In the genomic region with DNA sequence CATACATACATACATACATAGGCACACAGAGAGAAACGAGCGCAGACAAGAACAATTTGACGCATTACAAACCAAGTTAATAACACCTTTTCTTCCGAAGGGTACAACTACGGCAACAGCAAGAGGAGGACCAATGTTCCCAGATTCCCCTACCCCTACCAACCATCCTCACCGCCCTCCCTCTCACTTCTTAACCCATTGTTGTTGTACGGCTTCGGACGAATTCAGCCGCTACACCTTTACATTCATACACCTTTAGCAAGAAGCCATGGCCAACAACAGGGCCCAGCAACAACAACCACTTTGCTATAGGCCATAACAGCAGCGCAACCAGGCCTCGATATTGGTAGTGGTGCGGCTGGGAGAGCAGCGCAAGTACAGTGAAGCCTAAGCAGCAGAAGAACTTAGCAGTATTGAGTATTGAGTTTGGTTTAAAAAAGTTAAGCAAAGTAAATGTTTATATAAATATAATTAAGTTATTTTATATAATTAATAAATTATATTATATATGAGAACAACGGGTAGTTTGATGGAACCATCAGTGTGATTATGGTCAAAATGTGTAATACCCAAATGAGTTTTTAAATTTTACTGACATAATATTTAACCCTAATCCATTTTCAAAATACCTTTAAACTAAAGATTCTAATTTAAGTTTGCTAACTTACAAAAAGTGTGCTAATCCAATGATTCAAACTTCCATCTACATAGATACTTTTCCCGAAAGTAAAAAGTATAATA, we compare ENCODE assay signal across 1 fruit fly cellular context.
TF ChIP-seq lines count a peak whose summit lies in the region.

No protein-coding gene starts in this region.

TF ChIP-seq in whole organism, embryonic, 481 proteins besides CTCF, POLR2A, EP300 and RAD21 (continued from another document and continues in another):
- no peak for TF ChIP-seq CG12942 (GFP tag; optimal IDR thresholded peaks at IDR 0.05; lab: Kevin White, UChicago)
- TF ChIP-seq jumu (GFP tag; optimal IDR thresholded peaks at IDR 0.05; lab: Kevin White, UChicago) = peak; percentile 20
- TF ChIP-seq tin (GFP tag; optimal IDR thresholded peaks at IDR 0.05; lab: Kevin White, UChicago) = no peak
- TF ChIP-seq hkb (optimal IDR thresholded peaks at IDR 0.05; lab: Kevin White, UChicago) = no peak
- TF ChIP-seq hkb (GFP tag; IDR thresholded peaks at IDR 0.05; lab: Robert Waterston, UW) = no peak
- peak; percentile 44 for TF ChIP-seq lab (GFP tag; optimal IDR thresholded peaks at IDR 0.05; lab: Kevin White, UChicago)
- TF ChIP-seq CG31441 (GFP tag; IDR thresholded peaks at IDR 0.05; lab: Robert Waterston, UW) = peak; percentile 23; the same call in 1 of the 2 replicates
- no peak for TF ChIP-seq CG17568 (GFP tag; optimal IDR thresholded peaks at IDR 0.05; lab: Kevin White, UChicago)
- TF ChIP-seq CG3065 (GFP tag; optimal IDR thresholded peaks at IDR 0.05; lab: Kevin White, UChicago) = no peak
- TF ChIP-seq ken (GFP tag; IDR thresholded peaks at IDR 0.05; lab: Robert Waterston, UW) = 0 out of 3 replicates have a peak, but pooled peaks have one; percentile 34
- no peak for TF ChIP-seq zfh2 (GFP tag; optimal IDR thresholded peaks at IDR 0.05; lab: Kevin White, UChicago)
- peak; percentile 11 for TF ChIP-seq PHDP (tag; optimal IDR thresholded peaks at IDR 0.05; lab: Kevin White, UChicago)
- no peak for TF ChIP-seq dati (GFP tag; IDR thresholded peaks at IDR 0.05; lab: Robert Waterston, UW)
- TF ChIP-seq vnd (GFP tag; IDR thresholded peaks at IDR 0.05; lab: Robert Waterston, UW; ENCODE audit: partially characterized antibody) = no peak
- TF ChIP-seq CG17912 (GFP tag; optimal IDR thresholded peaks at IDR 0.05; lab: Kevin White, UChicago) = no peak
- TF ChIP-seq CG12299 (tag; optimal IDR thresholded peaks at IDR 0.05; lab: Kevin White, UChicago) = no peak
- peak; percentile 27 for TF ChIP-seq dmrt99B (tag; optimal IDR thresholded peaks at IDR 0.05; lab: Kevin White, UChicago)
- TF ChIP-seq gsb-n (tag; optimal IDR thresholded peaks at IDR 0.05; lab: Kevin White, UChicago) = no peak
- TF ChIP-seq CG7745 (tag; optimal IDR thresholded peaks at IDR 0.05; lab: Kevin White, UChicago) = no peak
- TF ChIP-seq CG9817 (tag; optimal IDR thresholded peaks at IDR 0.05; lab: Kevin White, UChicago) = peak; percentile 48
- TF ChIP-seq Asciz (GFP tag; optimal IDR thresholded peaks at IDR 0.05; lab: Kevin White, UChicago) = no peak
- no peak for TF ChIP-seq CG6765 (GFP tag; optimal IDR thresholded peaks at IDR 0.05; lab: Kevin White, UChicago)
- TF ChIP-seq schlank (tag; optimal IDR thresholded peaks at IDR 0.05; lab: Kevin White, UChicago) = no peak
- no peak for TF ChIP-seq stc (GFP tag; IDR thresholded peaks at IDR 0.05; lab: Robert Waterston, UW)
- TF ChIP-seq CG12744 (GFP tag; optimal IDR thresholded peaks at IDR 0.05; lab: Kevin White, UChicago) = no peak
- TF ChIP-seq pita (GFP tag; optimal IDR thresholded peaks at IDR 0.05; lab: Kevin White, UChicago) = no peak
- no peak for TF ChIP-seq salm (tag; optimal IDR thresholded peaks at IDR 0.05; lab: Kevin White, UChicago)
- TF ChIP-seq lbe (GFP tag; optimal IDR thresholded peaks at IDR 0.05; lab: Kevin White, UChicago) = peak; percentile 31
- TF ChIP-seq CG15696 (tag; optimal IDR thresholded peaks at IDR 0.05; lab: Kevin White, UChicago) = peak; percentile 2
- no peak for TF ChIP-seq gsb (GFP tag; IDR thresholded peaks at IDR 0.05; lab: Robert Waterston, UW)
- TF ChIP-seq CG6272 (GFP tag; IDR thresholded peaks at IDR 0.05; lab: Robert Waterston, UW) = no peak
- no peak for TF ChIP-seq exex (tag; optimal IDR thresholded peaks at IDR 0.05; lab: Kevin White, UChicago)
- TF ChIP-seq chinmo (GFP tag; IDR thresholded peaks at IDR 0.05; lab: Robert Waterston, UW; ENCODE audit: partially characterized antibody) = peak; percentile 83; the same call in 2 of the 4 replicates
- no peak for TF ChIP-seq CG6813 (GFP tag; optimal IDR thresholded peaks at IDR 0.05; lab: Kevin White, UChicago)
- peak; percentile 2 for TF ChIP-seq lilli (GFP tag; optimal IDR thresholded peaks at IDR 0.05; lab: Kevin White, UChicago)
- no peak for TF ChIP-seq inv (GFP tag; IDR thresholded peaks at IDR 0.05; lab: Robert Waterston, UW; ENCODE audit: partially characterized antibody)
- TF ChIP-seq CG4617 (GFP tag; optimal IDR thresholded peaks at IDR 0.05; lab: Kevin White, UChicago; ENCODE audit: borderline replicate concordance) = no peak
- peak; percentile 86 for TF ChIP-seq Med (GFP tag; lab: Kevin White, UChicago)
- TF ChIP-seq Jarid2 (GFP tag; optimal IDR thresholded peaks at IDR 0.05; lab: Kevin White, UChicago) = no peak
- peak; percentile 0 for TF ChIP-seq CG17385 (GFP tag; optimal IDR thresholded peaks at IDR 0.05; lab: Kevin White, UChicago)
- TF ChIP-seq MESR4 (GFP tag; optimal IDR thresholded peaks at IDR 0.05; lab: Kevin White, UChicago) = no peak
- no peak for TF ChIP-seq CG10462 (GFP tag; optimal IDR thresholded peaks at IDR 0.05; lab: Kevin White, UChicago)
- no peak for TF ChIP-seq CG2116 (GFP tag; optimal IDR thresholded peaks at IDR 0.05; lab: Kevin White, UChicago)
- TF ChIP-seq ato (GFP tag; IDR thresholded peaks at IDR 0.05; lab: Robert Waterston, UW; ENCODE audit: partially characterized antibody) = no peak
- peak; percentile 97 for TF ChIP-seq CG4360 (GFP tag; IDR thresholded peaks at IDR 0.05; lab: Robert Waterston, UW)
- no peak for TF ChIP-seq Dfd (GFP tag; optimal IDR thresholded peaks at IDR 0.05; lab: Kevin White, UChicago)
- peak; percentile 39 for TF ChIP-seq CG7839 (tag; optimal IDR thresholded peaks at IDR 0.05; lab: Kevin White, UChicago)
- TF ChIP-seq phol (tag; optimal IDR thresholded peaks at IDR 0.05; lab: Kevin White, UChicago) = no peak
- TF ChIP-seq CG4328 (GFP tag; optimal IDR thresholded peaks at IDR 0.05; lab: Kevin White, UChicago) = no peak
- 0 out of 3 replicates have a peak, but pooled peaks have one; percentile 5 for TF ChIP-seq gce (GFP tag; IDR thresholded peaks at IDR 0.05; lab: Robert Waterston, UW)
- peak; percentile 37 for TF ChIP-seq az2 (GFP tag; optimal IDR thresholded peaks at IDR 0.05; lab: Kevin White, UChicago)
- TF ChIP-seq Bteb2 (GFP tag; optimal IDR thresholded peaks at IDR 0.05; lab: Kevin White, UChicago) = no peak
- TF ChIP-seq amos (GFP tag; IDR thresholded peaks at IDR 0.05; lab: Robert Waterston, UW; ENCODE audit: partially characterized antibody) = no peak
- TF ChIP-seq CG3995 (GFP tag; optimal IDR thresholded peaks at IDR 0.05; lab: Kevin White, UChicago) = no peak
- no peak for TF ChIP-seq CG32767 (GFP tag; IDR thresholded peaks at IDR 0.05; lab: Robert Waterston, UW)
- no peak; the same call in 2 of the 3 replicates for TF ChIP-seq CG34422 (GFP tag; IDR thresholded peaks at IDR 0.05; lab: Robert Waterston, UW)
- TF ChIP-seq unc-4 (GFP tag; IDR thresholded peaks at IDR 0.05; lab: Robert Waterston, UW; ENCODE audit: partially characterized antibody) = no peak
- peak; percentile 41 for TF ChIP-seq ftz-f1 (GFP tag; optimal IDR thresholded peaks at IDR 0.05; lab: Kevin White, UChicago)
- peak; percentile 83 for TF ChIP-seq cg (GFP tag; optimal IDR thresholded peaks at IDR 0.05; lab: Kevin White, UChicago)
- TF ChIP-seq Doc3 (GFP tag; IDR thresholded peaks at IDR 0.05; lab: Robert Waterston, UW; ENCODE audit: partially characterized antibody) = no peak
- peak; percentile 66; the same call in 2 of the 3 replicates for TF ChIP-seq dysf (GFP tag; IDR thresholded peaks at IDR 0.05; lab: Robert Waterston, UW)
- no peak for TF ChIP-seq CG17612 (GFP tag; IDR thresholded peaks at IDR 0.05; lab: Robert Waterston, UW)
- TF ChIP-seq bcd (GFP tag; optimal IDR thresholded peaks at IDR 0.05; lab: Kevin White, UChicago) = peak; percentile 5
- TF ChIP-seq tap (tag; optimal IDR thresholded peaks at IDR 0.05; lab: Kevin White, UChicago) = no peak
- TF ChIP-seq Chrac-16 (GFP tag; optimal IDR thresholded peaks at IDR 0.05; lab: Kevin White, UChicago) = peak; percentile 11
- no peak for TF ChIP-seq Hr78 (GFP tag; optimal IDR thresholded peaks at IDR 0.05; lab: Kevin White, UChicago)
- no peak for TF ChIP-seq CG31365 (tag; optimal IDR thresholded peaks at IDR 0.05; lab: Kevin White, UChicago)
- no peak; the same call in 1 of the 2 replicates for TF ChIP-seq esg (GFP tag; conservative IDR thresholded peaks at IDR 0.05; lab: Robert Waterston, UW)
- TF ChIP-seq CG1233 (GFP tag; optimal IDR thresholded peaks at IDR 0.05; lab: Kevin White, UChicago) = no peak
- peak; percentile 41 for TF ChIP-seq CG9215 (GFP tag; IDR thresholded peaks at IDR 0.05; lab: Robert Waterston, UW)
- no peak for TF ChIP-seq zen2 (GFP tag; IDR thresholded peaks at IDR 0.05; lab: Robert Waterston, UW; ENCODE audit: partially characterized antibody)
- TF ChIP-seq Lpt (GFP tag; optimal IDR thresholded peaks at IDR 0.05; lab: Kevin White, UChicago) = no peak
- TF ChIP-seq h (optimal IDR thresholded peaks at IDR 0.05; lab: Kevin White, UChicago) = no peak
- TF ChIP-seq pan (optimal IDR thresholded peaks at IDR 0.05; lab: Kevin White, UChicago) = no peak
- TF ChIP-seq pan (GFP tag; optimal IDR thresholded peaks at IDR 0.05 in 1 of 2, IDR thresholded peaks at IDR 0.05 in 1 of 2) = peak in 1 of 2 experiments; percentile 78
- TF ChIP-seq mld (GFP tag; IDR thresholded peaks at IDR 0.05; lab: Robert Waterston, UW; ENCODE audit: partially characterized antibody) = no peak
- TF ChIP-seq odd (GFP tag; optimal IDR thresholded peaks at IDR 0.05; lab: Kevin White, UChicago) = no peak
- TF ChIP-seq Drgx (GFP tag; IDR thresholded peaks at IDR 0.05; lab: Robert Waterston, UW) = peak; percentile 60; the same call in 1 of the 2 replicates
- TF ChIP-seq CG31224 (GFP tag; IDR thresholded peaks at IDR 0.05; lab: Robert Waterston, UW) = peak; percentile 57
- TF ChIP-seq CG2678 (tag; optimal IDR thresholded peaks at IDR 0.05; lab: Kevin White, UChicago) = peak; percentile 47
- 0 out of 3 replicates have a peak, but pooled peaks have one; percentile 42 for TF ChIP-seq zfh1 (GFP tag; IDR thresholded peaks at IDR 0.05; lab: Robert Waterston, UW)
- TF ChIP-seq Hsf (GFP tag; optimal IDR thresholded peaks at IDR 0.05; lab: Kevin White, UChicago) = no peak
- peak; percentile 16 for TF ChIP-seq Xbp1 (GFP tag; optimal IDR thresholded peaks at IDR 0.05; lab: Kevin White, UChicago)
- peak; percentile 38 for TF ChIP-seq CG7987 (GFP tag; optimal IDR thresholded peaks at IDR 0.05; lab: Kevin White, UChicago)
- peak; percentile 66 for TF ChIP-seq NFAT (GFP tag; IDR thresholded peaks at IDR 0.05; lab: Robert Waterston, UW)
- TF ChIP-seq CG8290 (GFP tag; optimal IDR thresholded peaks at IDR 0.05; lab: Kevin White, UChicago) = no peak
- peak in 1 of 2 experiments; percentile 58 for TF ChIP-seq CG8290 (tag; optimal IDR thresholded peaks at IDR 0.05; lab: Kevin White, UChicago)
- TF ChIP-seq CG8478 (optimal IDR thresholded peaks at IDR 0.05; lab: Kevin White, UChicago) = peak; percentile 81
- TF ChIP-seq ara (GFP tag; IDR thresholded peaks at IDR 0.05; lab: Robert Waterston, UW) = 0 out of 2 replicates have a peak, but pooled peaks have one; percentile 4
- no peak for TF ChIP-seq wor (GFP tag; IDR thresholded peaks at IDR 0.05; lab: Robert Waterston, UW)
- no peak for TF ChIP-seq CoRest (tag; optimal IDR thresholded peaks at IDR 0.05; lab: Kevin White, UChicago)
- no peak for TF ChIP-seq sc (optimal IDR thresholded peaks at IDR 0.05; lab: Kevin White, UChicago)
- no peak for TF ChIP-seq sc (GFP tag; optimal IDR thresholded peaks at IDR 0.05; lab: Kevin White, UChicago)
- TF ChIP-seq CG17186 (GFP tag; optimal IDR thresholded peaks at IDR 0.05; lab: Kevin White, UChicago) = no peak
- TF ChIP-seq en (GFP tag; optimal IDR thresholded peaks at IDR 0.05; lab: Kevin White, UChicago) = no peak
- TF ChIP-seq CG3163 (GFP tag; optimal IDR thresholded peaks at IDR 0.05; lab: Kevin White, UChicago) = no peak
- peak; percentile 76 for TF ChIP-seq CG32532 (GFP tag; IDR thresholded peaks at IDR 0.05; lab: Robert Waterston, UW)
- no peak for TF ChIP-seq emc (GFP tag; optimal IDR thresholded peaks at IDR 0.05; lab: Kevin White, UChicago)
- TF ChIP-seq CG30403 (GFP tag; optimal IDR thresholded peaks at IDR 0.05; lab: Kevin White, UChicago) = no peak
- TF ChIP-seq CG7556 (GFP tag; optimal IDR thresholded peaks at IDR 0.05; lab: Kevin White, UChicago) = peak; percentile 49
- TF ChIP-seq cas (GFP tag; IDR thresholded peaks at IDR 0.05; lab: Robert Waterston, UW) = no peak
- peak; percentile 34 for TF ChIP-seq onecut (GFP tag; IDR thresholded peaks at IDR 0.05; lab: Robert Waterston, UW)
- peak; percentile 2 for TF ChIP-seq dmrt11E (tag; optimal IDR thresholded peaks at IDR 0.05; lab: Kevin White, UChicago)
- no peak for TF ChIP-seq trh (GFP tag; optimal IDR thresholded peaks at IDR 0.05; lab: Kevin White, UChicago)
- TF ChIP-seq abd-A (tag; optimal IDR thresholded peaks at IDR 0.05; lab: Kevin White, UChicago) = no peak
- peak; percentile 2 for TF ChIP-seq oc (tag; optimal IDR thresholded peaks at IDR 0.05; lab: Kevin White, UChicago)
- no peak for TF ChIP-seq CG30020 (tag; optimal IDR thresholded peaks at IDR 0.05; lab: Kevin White, UChicago)
- no peak for TF ChIP-seq scrt (GFP tag; optimal IDR thresholded peaks at IDR 0.05; lab: Kevin White, UChicago)
- peak; percentile 30; the same call in 1 of the 2 replicates for TF ChIP-seq Taf1 (GFP tag; IDR thresholded peaks at IDR 0.05; lab: Robert Waterston, UW)
- peak; percentile 15 for TF ChIP-seq Dek (tag; optimal IDR thresholded peaks at IDR 0.05; lab: Kevin White, UChicago)
- no peak for TF ChIP-seq CG15011 (GFP tag; optimal IDR thresholded peaks at IDR 0.05; lab: Kevin White, UChicago)
- no peak for TF ChIP-seq Elba2 (GFP tag; optimal IDR thresholded peaks at IDR 0.05; lab: Kevin White, UChicago)
- peak; percentile 55 for TF ChIP-seq Sox100B (GFP tag; optimal IDR thresholded peaks at IDR 0.05; lab: Kevin White, UChicago)
- peak in 1 of 2 experiments; percentile 41 for TF ChIP-seq tll (GFP tag; optimal IDR thresholded peaks at IDR 0.05; lab: Kevin White, UChicago)
- TF ChIP-seq Spps (tag; optimal IDR thresholded peaks at IDR 0.05; lab: Kevin White, UChicago) = no peak
- no peak for TF ChIP-seq Myb (GFP tag; optimal IDR thresholded peaks at IDR 0.05; lab: Kevin White, UChicago)
- no peak for TF ChIP-seq CG10274 (GFP tag; optimal IDR thresholded peaks at IDR 0.05; lab: Kevin White, UChicago)
- no peak for TF ChIP-seq cwo (GFP tag; optimal IDR thresholded peaks at IDR 0.05; lab: Kevin White, UChicago)
- peak; percentile 79 for TF ChIP-seq CG9932 (GFP tag; IDR thresholded peaks at IDR 0.05; lab: Robert Waterston, UW)
- no peak for TF ChIP-seq croc (GFP tag; conservative IDR thresholded peaks at IDR 0.05; lab: Robert Waterston, UW)
- TF ChIP-seq Abd-B (GFP tag; optimal IDR thresholded peaks at IDR 0.05; lab: Kevin White, UChicago) = no peak
- no peak for TF ChIP-seq fu2 (GFP tag; optimal IDR thresholded peaks at IDR 0.05; lab: Kevin White, UChicago)
- peak; percentile 78 for TF ChIP-seq sens (GFP tag; lab: Kevin White, UChicago)
- no peak for TF ChIP-seq Oli (tag; optimal IDR thresholded peaks at IDR 0.05; lab: Kevin White, UChicago)
